Fruit fly (Drosophila melanogaster): ENCODE results near the gene CG10340.

dm6 chr3R:16655000-16655493, 40.9 kb upstream of the CG10340 start:
- TF ChIP-seq insv (optimal IDR thresholded peaks at IDR 0.05) (no peak), Myc (optimal IDR thresholded peaks at IDR 0.05) (no peak), h (optimal IDR thresholded peaks at IDR 0.05) (no peak), psq (optimal IDR thresholded peaks at IDR 0.05) (no peak), Sin3A (optimal IDR thresholded peaks at IDR 0.05) (no peak), ttk (optimal IDR thresholded peaks at IDR 0.05) (no peak)
